Worm (Caenorhabditis elegans) whole organism, midembryonic: ENCODE results near the gene cdc-14.
"Not testable (repeated sequence)": the region's sequence is repeated elsewhere in the genome, so short reads cannot be mapped to it uniquely, and the experiment has no call there.

Source experiments
- T22C8.4 ChIP-seq: fragments of 200-800 bp; sonication (Bioruptor generic); IDR thresholded peaks from 2 replicates; pipeline ENCODE4 v1.3.6; 2022; ENCODE audit warnings: missing genetic modification characterization, missing compliant biosample characterization
- cog-1 ChIP-seq: sonication (generic microtip); optimal IDR thresholded peaks from 2 replicates; lab custom pipeline; 2016; ENCODE audit warnings: missing genetic modification characterization, missing compliant biosample characterization
- flt-1 ChIP-seq: fragments of 200-800 bp; sonication (Bioruptor generic); IDR thresholded peaks from 2 replicates; pipeline ENCODE4 v1.3.6; 2022; ENCODE audit warnings: missing genetic modification characterization, missing compliant biosample characterization
- klf-2 ChIP-seq: fragments of 200-800 bp; sonication (Bioruptor generic); conservative IDR thresholded peaks from 2 replicates; pipeline ENCODE4 v1.3.6; 2022; ENCODE audit warnings: missing genetic modification reagents, missing genetic modification characterization, missing compliant biosample characterization
- med-1 ChIP-seq: sonication (generic microtip); optimal IDR thresholded peaks from 2 replicates; lab custom pipeline; 2017; ENCODE audit warnings: missing genetic modification characterization, mild to moderate bottlenecking, missing compliant biosample characterization, antibody characterized with exemption, missing genetic modification reagents; ENCODE audit not compliant: insufficient read depth
- ref-1 ChIP-seq: fragments of 200-800 bp; sonication (Bioruptor generic); conservative IDR thresholded peaks from 2 replicates; pipeline ENCODE4 v1.3.6; 2022; ENCODE audit warnings: missing genetic modification reagents, missing genetic modification characterization, missing compliant biosample characterization
- tab-1 ChIP-seq: fragments of 200-800 bp; sonication (Bioruptor generic); IDR thresholded peaks from 2 replicates; pipeline ENCODE4 v1.3.6; 2022; ENCODE audit warnings: missing genetic modification characterization, missing compliant biosample characterization
- ztf-23 ChIP-seq: fragments of 200-800 bp; sonication (Bioruptor generic); IDR thresholded peaks from 2 replicates; pipeline ENCODE4 v1.3.6; 2022; ENCODE audit warnings: missing genetic modification reagents, missing genetic modification characterization, missing compliant biosample characterization
- ztf-29 ChIP-seq: fragments of 200-800 bp; sonication (Bioruptor generic); IDR thresholded peaks from 2 replicates; pipeline ENCODE4 v1.3.6; 2022; ENCODE audit warnings: missing genetic modification reagents, missing genetic modification characterization, missing compliant biosample characterization

The cdc-14 gene

DNA sequence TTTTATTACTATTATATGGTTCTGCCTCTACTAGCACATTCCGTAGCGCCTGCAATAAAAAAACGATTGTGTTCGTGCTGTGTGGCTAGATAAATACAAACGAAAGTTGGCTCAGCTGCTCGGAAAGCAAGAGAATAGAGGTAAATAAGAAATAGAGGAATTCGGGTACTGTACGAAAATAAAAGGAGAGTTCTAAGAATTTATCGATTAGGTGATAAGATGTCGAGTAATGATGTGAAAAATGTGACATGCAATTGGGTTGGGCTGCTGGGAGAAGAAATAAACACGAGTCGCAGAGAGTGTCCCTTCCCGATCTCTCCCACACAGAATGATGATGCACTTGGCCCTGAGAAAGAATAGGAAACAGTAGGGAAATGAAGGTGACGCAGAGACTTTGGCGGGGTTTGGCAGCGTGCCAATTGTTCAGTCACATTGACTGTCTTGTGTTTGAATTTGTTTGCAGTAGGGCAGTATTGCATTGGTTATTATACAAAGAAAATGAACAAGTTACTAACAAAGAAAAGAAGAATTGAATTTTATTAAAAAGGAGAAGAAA lies at the start of gene cdc-14:
TSS of gene cdc-14 (minus strand) at position 51 of the 556 bp plus-strand sequence.
- TF ChIP-seq cog-1 (tag; lab: Kevin White, UChicago) (peak; percentile 60), flt-1 (GFP tag; lab: Robert Waterston, UW) (no peak), ztf-23 (0 out of 2 replicates have a peak, but pooled peaks have one; percentile 10), tab-1 (GFP tag; lab: Robert Waterston, UW) (no peak), T22C8.4 (GFP tag; lab: Robert Waterston, UW) (no peak)

DNA sequence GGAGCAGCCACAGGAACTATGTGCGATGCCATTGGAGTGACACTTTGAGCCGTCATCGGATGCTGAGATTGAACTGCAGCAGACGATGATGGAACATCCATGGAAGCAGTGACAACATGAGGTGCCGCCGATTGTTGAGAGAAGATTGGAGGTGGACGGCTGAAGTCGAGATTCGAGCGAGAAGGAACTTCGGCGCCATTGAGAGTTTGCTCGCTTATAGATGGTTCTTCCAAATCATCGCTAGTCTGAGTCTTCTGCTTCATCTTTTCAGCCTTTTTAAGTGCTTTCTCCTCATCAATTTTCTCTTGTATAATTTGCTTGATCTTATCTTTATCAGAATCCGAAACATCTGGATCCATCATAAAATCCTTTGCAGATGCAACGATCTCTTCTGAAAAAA lies 48.9 kb upstream of the cdc-14 start:
- TF ChIP-seq med-1 (GFP tag; lab: Kevin White, UChicago) = no peak
- no peak for TF ChIP-seq tab-1 (GFP tag; lab: Robert Waterston, UW)
- TF ChIP-seq ref-1 (GFP tag; lab: Robert Waterston, UW) = no peak
- no peak for TF ChIP-seq ztf-29
- no peak for TF ChIP-seq klf-2
- TF ChIP-seq ztf-23 = no peak
- no peak for TF ChIP-seq cog-1 (tag; lab: Kevin White, UChicago)
- TF ChIP-seq flt-1 (GFP tag; lab: Robert Waterston, UW) = no peak
- TF ChIP-seq T22C8.4 (GFP tag; lab: Robert Waterston, UW) = no peak

DNA sequence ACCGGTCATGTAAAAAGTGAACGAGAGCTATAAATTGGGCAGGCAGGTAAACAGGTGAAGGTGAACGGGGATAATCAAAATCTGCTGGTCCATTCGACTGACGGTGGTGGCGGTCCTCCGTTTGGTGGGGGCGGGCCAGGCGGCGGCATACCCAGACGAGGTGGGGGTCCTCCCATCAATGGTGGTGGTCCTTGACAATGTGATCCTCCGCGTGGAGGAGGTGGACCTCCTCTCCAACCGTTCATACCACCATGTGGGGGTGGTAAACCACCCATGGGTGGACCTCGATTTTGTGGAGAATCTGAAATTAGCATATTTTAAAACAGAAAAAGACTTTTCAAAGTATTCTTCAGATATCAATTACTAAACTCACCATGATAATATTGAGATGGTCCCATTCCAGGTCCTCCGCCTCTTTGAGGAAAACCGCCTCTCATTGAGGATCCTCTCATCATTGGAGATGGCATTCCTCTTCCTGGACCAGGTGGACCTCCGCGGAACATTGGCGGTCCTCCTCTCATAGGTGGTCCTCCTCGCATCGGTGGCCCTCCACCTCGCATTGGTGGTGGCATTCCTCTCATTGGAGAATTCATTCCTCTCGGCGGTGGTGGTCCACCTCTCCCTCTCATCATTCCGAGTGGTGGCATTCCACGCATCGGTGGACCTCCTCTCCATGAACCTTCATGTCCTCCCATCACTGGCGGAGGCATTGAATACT lies 47.3 kb upstream of the cdc-14 start:
- TF ChIP-seq ref-1 (GFP tag; lab: Robert Waterston, UW) (no peak), med-1 (GFP tag; lab: Kevin White, UChicago) (no peak), tab-1 (GFP tag; lab: Robert Waterston, UW) (no peak), klf-2 (no peak), T22C8.4 (GFP tag; lab: Robert Waterston, UW) (no peak), ztf-29 (no peak), cog-1 (tag; lab: Kevin White, UChicago) (no peak), ztf-23 (no peak), flt-1 (GFP tag; lab: Robert Waterston, UW) (no peak)

DNA sequence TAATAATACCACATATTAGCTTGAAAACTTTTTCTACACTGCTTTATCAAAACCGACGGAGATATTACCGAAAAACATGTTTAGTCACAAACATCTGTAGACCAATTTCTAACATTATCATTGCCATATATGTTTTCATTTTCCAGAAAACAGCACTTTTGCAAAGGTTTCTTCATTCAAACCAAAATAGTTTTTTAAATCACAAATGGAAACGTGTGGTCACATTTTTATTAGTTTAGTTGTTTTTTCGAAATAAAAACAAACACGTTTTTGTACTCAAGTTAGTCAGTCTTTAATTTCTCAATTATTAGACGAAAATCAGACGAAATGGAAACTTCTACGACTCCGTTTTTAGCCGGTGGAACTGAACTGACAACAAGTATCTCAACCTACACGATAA lies 44.8 kb upstream of the cdc-14 start, which contains the start of gene F59E12.3:
TSS of gene F59E12.3 (plus strand) at position 301 of the 400 bp plus-strand sequence.
- TF ChIP-seq flt-1 (GFP tag; lab: Robert Waterston, UW) (no peak), ref-1 (GFP tag; lab: Robert Waterston, UW) (no peak), T22C8.4 (GFP tag; lab: Robert Waterston, UW) (no peak), tab-1 (GFP tag; lab: Robert Waterston, UW) (no peak), ztf-29 (no peak), klf-2 (no peak), med-1 (GFP tag; lab: Kevin White, UChicago) (no peak), ztf-23 (no peak), cog-1 (tag; lab: Kevin White, UChicago) (no peak)

DNA sequence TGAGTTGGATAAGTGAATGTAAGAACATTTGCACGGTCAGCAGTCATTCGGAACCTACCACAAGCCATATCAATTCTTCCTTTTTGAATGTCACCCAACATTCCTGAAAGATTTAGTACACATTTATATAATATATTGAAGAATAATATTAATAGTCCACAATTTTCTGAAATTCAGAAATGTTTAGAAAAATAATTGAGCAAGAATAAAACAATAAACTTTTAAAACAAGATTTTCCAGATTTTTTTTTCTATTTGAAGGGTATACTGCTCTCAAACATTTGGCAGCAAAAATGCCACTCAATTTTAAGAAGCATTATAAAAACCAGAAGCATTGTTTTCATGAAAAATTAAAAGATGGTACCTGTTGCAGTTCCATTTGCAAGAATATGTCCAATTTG lies 43.6 kb upstream of the cdc-14 start, which contains the start of gene F59E12.8:
TSS of gene F59E12.8 (minus strand) at position 101 of the 400 bp plus-strand sequence.
- TF ChIP-seq ztf-23 (no peak), med-1 (GFP tag; lab: Kevin White, UChicago) (no peak), ztf-29 (no peak), cog-1 (tag; lab: Kevin White, UChicago) (no peak), flt-1 (GFP tag; lab: Robert Waterston, UW) (no peak), tab-1 (GFP tag; lab: Robert Waterston, UW) (no peak), T22C8.4 (GFP tag; lab: Robert Waterston, UW) (no peak), ref-1 (GFP tag; lab: Robert Waterston, UW) (no peak), klf-2 (no peak)

DNA sequence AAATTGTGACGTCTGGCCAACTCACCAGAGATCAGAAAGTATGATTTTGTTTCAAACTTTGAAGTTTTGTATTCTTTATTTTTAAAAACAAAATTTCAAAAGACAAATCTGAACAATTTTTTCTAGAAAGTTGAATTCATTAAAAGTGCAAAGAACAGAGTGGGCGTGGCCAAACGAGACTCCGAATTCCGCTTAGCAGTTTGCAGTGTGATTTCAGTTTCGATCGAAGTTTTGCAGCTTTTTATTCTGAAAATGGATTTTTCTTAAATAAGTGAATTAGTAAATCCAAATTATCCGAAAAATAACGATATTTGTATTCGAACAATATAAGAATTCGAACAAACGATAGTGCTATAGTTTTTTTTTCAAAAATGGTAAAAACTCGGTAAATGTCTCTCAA lies 40.2 kb upstream of the cdc-14 start:
- TF ChIP-seq med-1 (GFP tag; lab: Kevin White, UChicago) (no peak), klf-2 (no peak), flt-1 (GFP tag; lab: Robert Waterston, UW) (no peak), cog-1 (tag; lab: Kevin White, UChicago) (no peak), tab-1 (GFP tag; lab: Robert Waterston, UW) (no peak), ztf-29 (no peak), ztf-23 (no peak), ref-1 (GFP tag; lab: Robert Waterston, UW) (no peak), T22C8.4 (GFP tag; lab: Robert Waterston, UW) (no peak)

DNA sequence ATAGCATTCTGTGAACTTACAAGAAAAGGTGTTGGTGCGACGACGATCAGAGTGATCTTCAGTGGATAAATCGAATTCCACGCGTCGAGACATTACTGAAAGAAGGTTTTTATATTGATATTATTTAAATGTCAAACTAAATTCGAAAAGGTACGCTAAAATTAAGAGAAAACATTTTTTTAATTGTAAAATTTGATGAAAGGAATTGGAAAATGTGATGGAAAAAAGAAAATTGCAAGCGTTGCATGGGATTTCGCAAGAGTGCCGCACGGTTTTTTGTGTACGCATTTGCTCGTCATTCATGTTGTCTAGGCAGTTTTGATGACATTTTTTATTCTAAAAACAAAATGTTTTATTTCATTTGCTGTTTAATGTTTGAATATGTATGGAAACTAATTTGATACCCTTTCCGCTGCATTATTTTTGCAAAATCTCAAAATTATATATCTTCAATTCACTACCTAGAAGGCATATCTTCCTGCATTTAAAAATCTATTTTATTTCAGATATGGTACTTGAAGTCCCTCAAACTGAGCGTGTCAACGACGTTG lies 37.7 kb upstream of the cdc-14 start, which contains the start of the genes F59E12.6 and npl-4.1:
TSS of gene F59E12.6 (minus strand) at position 101 of the 551 bp plus-strand sequence.
TSS of gene npl-4.1 (plus strand) at position 501 of the 551 bp plus-strand sequence.
- not testable (repeated sequence) for TF ChIP-seq ztf-29; ztf-23; tab-1 (GFP tag; lab: Robert Waterston, UW)

DNA sequence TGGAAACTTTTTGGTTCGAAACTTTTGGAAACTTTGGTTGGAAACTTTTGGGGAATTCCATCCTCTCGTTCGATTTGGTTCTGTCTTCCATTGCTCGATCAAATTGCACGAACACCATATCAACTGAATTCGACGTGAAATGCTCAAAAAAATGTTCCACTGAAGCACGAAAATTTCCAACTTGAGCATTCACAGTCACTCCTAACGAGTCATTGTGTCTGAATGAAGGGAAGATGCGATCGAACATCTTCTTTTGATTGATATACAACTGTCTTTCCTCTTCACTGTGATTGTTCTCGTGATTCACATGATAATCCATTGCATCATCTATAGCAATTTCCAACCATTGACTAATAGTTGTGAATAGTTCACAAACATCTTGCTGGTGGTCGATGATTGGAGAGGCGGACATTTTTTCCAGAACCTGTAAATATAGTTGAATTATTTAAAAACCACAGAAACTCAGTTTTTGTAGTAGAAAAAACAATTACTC lies 35.1 kb upstream of the cdc-14 start, which contains the start of gene F59E12.15:
TSS of gene F59E12.15 (minus strand) at position 51 of the 493 bp plus-strand sequence.
- no peak for TF ChIP-seq ref-1 (GFP tag; lab: Robert Waterston, UW)
- TF ChIP-seq T22C8.4 (GFP tag; lab: Robert Waterston, UW) = no peak
- TF ChIP-seq med-1 (GFP tag; lab: Kevin White, UChicago) = no peak
- no peak for TF ChIP-seq flt-1 (GFP tag; lab: Robert Waterston, UW)
- no peak for TF ChIP-seq cog-1 (tag; lab: Kevin White, UChicago)
- no peak for TF ChIP-seq klf-2
- no peak for TF ChIP-seq tab-1 (GFP tag; lab: Robert Waterston, UW)
- no peak for TF ChIP-seq ztf-29
- TF ChIP-seq ztf-23 = no peak

DNA sequence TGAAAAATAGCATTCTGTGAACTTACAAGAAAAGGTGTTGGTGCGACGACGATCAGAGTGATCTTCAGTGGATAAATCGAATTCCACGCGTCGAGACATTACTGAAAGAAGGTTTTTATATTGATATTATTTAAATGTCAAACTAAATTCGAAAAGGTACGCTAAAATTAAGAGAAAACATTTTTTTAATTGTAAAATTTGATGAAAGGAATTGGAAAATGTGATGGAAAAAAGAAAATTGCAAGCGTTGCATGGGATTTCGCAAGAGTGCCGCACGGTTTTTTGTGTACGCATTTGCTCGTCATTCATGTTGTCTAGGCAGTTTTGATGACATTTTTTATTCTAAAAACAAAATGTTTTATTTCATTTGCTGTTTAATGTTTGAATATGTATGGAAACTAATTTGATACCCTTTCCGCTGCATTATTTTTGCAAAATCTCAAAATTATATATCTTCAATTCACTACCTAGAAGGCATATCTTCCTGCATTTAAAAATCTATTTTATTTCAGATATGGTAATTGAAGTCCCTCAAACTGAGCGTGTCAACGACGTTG lies 29.2 kb upstream of the cdc-14 start, which contains the start of the genes eif-3.L and npl-4.2:
TSS of gene eif-3.L (minus strand) at position 101 of the 557 bp plus-strand sequence.
TSS of gene npl-4.2 (plus strand) at position 507 of the 557 bp plus-strand sequence.
- TF ChIP-seq flt-1, ref-1, tab-1 (GFP tag; lab: Robert Waterston, UW): not testable (repeated sequence)
